Fruit fly (Drosophila melanogaster): ENCODE measurements around the gene CG6999.

Gene CG6999

DNA sequence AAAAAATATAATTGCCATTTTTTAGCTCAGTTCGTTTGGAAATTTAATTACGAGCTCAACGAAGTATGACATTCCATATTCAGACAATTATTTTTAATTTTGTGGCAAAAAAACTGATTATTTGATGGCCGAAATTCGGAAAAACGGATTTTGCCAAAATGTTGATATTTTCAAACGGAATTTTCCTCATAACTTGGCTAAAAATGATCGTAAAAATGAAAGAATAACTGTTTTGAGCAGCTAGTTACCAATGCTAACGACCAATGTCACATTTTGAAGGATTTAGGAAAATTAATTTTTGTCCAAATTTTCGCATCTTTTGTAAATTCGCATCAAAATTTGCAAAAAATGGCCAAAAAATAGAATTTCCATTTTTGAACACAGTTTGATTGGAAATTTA, 4.9 kb downstream of the CG6999 start:
- TF ChIP-seq noc (tag; optimal IDR thresholded peaks at IDR 0.05) = no peak

DNA sequence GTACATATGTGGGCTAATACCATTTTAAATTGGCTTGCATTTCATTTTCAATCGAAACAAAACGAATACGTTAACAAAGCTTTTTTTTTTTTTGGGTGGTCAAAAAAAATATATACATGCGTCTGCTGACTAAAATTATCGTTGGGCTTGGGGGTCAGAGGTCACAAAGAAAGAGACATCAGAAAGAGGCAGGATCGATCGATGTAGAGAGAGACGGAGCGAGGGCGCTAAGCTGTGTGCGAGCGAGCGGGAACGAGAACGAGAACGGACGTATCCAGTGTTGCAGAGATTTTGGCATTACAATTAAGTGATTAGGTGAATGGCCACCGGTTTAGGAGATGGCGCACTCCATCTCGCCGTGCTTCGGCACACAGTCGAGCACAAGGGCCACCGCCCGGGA, 5.7 kb downstream of the CG6999 start:
- TF ChIP-seq noc (tag; optimal IDR thresholded peaks at IDR 0.05) = no peak

DNA sequence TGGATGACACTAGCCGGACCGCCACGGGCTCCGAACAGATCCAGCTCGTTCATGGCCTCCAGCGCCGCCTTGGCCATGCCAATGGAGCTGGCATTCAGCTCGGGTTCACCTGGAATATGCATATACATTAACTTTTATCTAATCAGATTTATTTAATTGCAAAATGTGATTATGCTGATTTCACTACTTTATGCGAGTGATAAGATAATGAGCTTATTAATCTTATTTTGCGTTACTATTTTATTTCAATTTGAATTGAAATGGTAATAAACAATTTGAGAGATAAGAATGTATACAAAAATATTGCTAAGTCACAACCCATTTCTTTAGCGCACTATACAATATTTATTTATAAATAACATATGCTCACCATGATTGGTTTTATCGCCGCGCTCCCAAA, 14.0 kb downstream of the CG6999 start:
- TF ChIP-seq noc (tag; optimal IDR thresholded peaks at IDR 0.05) = no peak

DNA sequence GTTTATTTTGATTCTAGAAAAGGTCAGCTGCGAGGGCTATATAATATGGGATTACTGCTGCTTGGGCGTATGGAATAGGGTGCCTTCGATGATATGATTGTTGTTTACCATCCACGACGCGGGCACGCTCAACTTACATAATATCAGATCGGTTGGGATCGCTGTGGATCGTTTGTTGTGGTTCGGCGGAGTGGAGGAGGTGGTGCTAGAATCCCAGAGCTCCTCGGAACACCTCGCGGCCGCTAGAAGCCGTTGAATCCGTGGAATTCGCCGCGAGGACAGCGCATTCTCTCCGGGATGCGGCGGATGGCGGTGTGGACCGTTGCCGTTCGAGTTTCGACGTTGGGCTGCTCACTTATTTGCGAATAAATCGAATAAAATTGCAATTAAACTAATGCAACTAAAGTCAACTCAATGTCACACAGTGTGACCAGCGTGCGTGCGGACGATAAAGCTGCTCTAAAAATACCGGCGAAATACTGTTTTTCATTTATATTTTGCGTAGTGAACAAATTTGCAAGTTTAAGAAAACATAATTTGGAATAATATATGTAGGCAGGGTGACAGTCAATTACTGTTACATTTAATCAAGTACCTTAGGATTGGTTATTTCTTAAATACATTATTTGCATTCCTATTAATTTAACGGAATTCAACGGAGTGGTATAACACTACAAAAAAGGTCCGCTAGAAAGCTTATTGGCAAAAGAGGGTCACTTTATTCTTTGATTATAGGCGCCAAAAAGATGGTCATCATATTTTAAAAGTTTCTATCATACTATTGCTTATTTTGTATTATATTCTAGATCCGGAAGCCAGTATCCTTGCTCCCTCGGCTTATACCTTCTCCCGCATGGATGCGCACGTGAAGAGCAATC, 15.4 kb downstream of the CG6999 start, which contains the start of gene CG7766:
Gene CG7766, minus strand, starts transcription at position 432 of the 878 bp plus-strand sequence.
- no peak for TF ChIP-seq noc (tag; optimal IDR thresholded peaks at IDR 0.05)

DNA sequence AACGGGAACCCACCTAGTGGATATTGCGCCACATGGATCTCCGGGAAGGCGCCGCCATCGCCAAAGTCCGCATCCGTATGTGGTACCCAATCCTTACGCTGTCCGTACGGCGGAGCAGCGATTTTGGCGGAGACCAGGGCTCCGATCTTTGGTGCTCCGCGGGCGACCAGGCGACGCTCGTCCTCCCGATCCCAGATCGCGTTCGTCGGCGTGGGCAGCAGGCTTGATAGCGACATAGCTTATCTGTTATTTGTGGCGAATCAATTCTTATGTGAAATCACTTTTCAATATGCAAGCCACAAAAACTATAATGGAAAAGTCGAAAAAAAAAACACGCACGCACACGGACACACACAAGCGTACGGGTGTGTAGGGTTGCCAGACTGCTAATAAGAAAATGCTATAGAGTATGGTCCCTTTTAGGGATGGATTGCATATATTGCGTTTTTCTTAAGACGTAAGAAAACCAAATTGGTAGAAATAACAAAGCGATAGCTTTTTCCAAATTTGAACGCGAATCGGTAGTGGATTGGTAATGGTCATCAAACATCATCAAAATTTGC, 18.1 kb downstream of the CG6999 start, which contains the start of gene Bx42:
Gene Bx42, minus strand, starts transcription at position 393 of the 563 bp plus-strand sequence.
- TF ChIP-seq noc (tag; optimal IDR thresholded peaks at IDR 0.05) = no peak

DNA sequence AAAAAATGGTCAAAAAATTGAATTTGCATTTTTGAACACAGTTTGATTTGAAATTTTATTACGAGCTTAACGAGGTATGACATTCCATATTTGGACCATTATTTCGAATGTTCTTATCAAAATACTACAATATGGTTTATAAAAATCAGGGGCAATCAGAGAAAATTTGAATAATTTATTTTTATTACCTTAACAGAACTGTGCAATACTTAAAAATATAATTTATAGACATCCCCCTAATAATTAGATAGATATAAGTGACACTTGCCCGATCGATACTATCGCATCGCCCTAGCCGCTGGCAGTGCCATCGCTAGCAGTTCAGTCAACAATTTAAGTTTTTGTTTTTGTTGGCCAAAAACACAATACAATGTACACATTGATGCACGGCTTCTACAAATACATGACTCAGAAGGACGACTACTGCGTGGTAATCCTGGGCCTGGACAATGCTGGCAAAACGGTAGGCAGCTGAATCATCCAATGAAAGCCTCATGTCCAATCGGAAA, 18.7 kb downstream of the CG6999 start, which contains the start of gene Arfrp1:
Gene Arfrp1, plus strand, starts transcription at position 295 of the 509 bp plus-strand sequence.
- TF ChIP-seq noc (tag; optimal IDR thresholded peaks at IDR 0.05) = no peak

DNA sequence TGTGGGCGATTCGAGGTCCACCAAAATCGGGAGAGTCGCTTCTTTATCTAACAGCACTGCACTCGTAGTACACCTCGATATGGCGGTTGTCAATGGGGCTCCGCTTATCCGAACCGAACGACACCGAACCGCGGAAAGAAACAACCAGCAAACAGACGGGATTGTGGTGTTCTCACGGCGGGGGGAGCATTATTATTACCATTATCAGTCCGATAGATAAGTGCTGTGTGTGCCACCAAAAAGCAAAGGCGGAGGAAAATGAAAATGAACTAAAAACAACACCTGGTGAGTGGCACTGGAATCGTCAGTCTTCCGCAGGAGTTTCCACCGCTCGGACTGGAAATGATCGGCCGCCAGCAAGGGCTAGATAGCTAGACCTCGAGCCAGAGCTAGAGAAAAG, 20.2 kb downstream of the CG6999 start, which contains the start of gene AP-1gamma:
Gene AP-1gamma, plus strand, starts transcription at position 305 of the 400 bp plus-strand sequence.
- no peak for TF ChIP-seq noc (tag; optimal IDR thresholded peaks at IDR 0.05)

DNA sequence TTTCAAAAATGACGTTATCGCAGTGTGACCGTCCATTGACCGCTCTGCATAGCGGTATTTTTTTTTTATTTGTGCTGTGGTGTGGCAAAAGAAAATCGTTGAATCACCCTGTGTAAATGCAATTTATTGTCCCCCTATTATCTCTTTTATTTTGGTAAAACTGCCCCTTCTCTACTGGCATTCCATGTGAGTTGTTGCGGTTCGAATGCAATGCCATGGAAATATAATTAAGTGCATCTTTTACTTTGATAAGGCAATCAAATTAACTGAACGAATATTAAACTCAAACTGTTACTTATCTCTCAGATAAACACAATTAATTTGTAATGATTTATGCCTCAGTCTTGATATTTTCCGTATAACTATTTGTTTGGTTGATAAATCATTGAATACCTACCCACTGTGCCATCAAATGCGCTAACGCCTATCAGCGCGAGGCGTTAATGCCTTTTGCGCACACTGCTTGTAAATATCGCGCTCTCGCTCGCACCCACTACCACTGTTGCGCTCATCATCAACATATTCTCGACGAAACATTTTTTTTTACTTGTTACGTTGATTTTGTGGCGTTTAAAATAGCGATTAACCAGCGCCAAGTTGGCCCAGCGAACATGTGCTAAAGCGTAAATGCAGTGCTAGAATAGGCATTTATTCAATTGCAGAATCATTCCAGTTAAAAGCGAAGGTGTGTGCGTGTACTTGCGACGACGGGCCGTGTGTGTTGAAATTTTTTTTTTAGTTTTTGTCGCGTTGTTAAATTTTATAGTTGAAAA, 21.1 kb downstream of the CG6999 start:
- TF ChIP-seq noc (tag; optimal IDR thresholded peaks at IDR 0.05) = no peak

DNA sequence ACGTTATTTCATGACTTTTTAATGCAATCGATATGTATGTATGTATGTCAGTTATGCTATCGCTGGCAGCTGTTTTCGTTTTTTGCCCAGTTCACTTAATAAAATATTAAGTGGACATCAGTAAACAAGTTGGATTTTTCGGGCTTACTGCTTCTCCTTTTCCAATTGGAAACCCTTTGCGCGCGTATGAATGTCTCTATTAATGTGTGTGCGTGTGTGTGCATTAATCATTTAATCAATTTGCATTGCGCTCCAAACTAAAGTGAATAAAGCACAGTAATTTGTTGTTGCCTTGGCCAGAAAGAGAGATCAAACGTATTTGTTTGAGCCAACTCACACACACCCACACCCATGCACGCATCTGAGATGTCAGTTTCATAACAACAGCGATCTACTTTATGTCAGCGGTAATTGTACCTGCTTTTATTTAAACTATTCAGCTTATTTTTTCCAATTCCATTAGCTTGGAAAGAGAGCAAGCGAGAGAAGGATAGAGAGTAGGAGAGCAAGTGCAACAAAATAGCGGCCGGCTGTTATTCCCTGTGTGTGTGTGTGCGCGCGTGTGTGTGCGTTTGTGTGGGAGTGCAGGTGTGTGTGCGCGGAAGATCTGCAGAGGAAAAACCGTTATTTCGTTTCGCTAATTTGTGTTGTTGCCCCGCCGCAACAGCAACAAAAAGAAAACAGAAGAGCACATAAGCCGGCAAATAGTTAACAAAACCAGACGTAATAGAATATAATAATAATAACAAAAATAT, 22.2 kb downstream of the CG6999 start:
- no peak for TF ChIP-seq noc (tag; optimal IDR thresholded peaks at IDR 0.05)

DNA sequence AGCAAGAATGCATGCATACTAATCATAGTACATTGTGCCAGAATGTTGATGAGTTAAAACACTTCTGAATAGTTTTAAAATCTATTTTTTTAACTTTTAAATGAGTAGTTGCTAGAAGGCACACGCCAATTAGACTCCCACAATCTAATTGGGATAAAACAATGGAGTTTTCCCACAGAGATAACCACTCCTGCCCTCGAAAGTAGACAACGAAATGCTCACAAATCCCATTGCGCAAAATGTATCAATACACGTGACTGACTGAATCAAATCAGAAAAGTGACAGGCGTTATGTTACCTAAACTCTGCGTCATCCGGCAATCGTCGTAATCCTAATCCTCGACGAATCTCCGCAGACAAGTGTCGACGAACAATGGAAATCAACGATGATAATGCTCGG, 29.7 kb downstream of the CG6999 start:
- no peak for TF ChIP-seq noc (tag; optimal IDR thresholded peaks at IDR 0.05)

DNA sequence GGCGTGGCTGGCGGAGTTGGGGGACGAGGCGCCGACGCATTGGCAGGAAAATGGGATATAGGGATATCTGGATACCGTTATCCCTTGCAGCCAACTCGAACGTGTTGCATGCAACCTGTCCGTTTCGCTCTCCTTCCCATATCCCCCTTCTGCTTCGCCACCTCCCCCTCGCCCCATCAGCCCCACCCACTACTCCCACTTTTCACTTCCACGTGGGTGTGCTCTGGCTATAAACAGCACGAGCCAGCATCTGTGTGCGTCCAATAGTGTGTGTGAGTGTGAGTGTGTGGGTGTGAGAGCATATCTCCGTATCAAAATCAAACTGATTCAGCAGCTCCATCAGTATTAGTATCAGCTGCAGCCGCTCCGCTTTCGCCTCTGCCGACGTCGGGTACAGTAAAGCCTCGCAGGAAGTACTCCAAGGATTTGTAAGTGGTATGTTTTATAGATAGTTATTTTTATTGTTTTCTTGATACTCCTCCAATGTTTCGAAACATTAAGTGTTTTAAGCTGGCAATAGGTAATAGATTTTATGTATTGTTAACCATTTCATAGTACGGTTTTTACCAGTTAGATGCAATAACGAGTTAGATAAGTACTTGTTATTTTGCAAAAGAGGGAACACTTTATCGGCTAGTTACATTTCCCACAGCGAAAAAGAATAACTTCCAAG, 30.9 kb downstream of the CG6999 start:
- TF ChIP-seq noc (tag; optimal IDR thresholded peaks at IDR 0.05) = no peak

DNA sequence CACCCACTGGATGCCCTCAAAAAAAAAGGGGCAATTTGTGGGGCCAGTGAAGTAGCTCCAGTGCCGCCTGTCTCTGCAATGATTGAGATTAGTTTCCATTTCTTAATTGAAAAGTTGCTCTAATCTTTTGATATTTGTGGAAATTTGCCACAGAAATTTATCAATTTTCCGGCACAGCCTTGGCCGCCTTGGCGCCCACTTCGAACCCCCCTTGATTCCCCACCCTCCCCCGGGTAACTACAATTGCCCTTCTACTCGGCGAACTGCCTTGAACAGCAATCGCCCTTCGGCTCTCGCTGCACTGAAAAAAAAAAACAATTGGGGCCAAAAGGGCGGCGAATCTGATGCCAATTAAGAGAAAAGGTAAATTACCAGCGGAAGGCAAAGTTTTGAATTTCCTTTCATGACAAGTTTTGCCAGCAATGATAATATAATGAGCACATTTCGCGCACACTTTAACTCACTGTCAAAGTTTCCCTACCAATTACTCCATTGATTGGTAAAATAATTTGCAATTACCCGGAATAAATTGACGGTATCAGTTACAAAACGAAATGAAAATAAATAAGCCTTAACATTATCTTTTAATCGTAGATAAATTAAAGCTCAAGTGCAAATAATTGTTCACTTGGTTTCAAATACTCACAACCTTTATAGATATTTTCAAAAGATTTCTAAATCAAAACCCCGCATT, 31.7 kb downstream of the CG6999 start:
- no peak for TF ChIP-seq noc (tag; optimal IDR thresholded peaks at IDR 0.05)

DNA sequence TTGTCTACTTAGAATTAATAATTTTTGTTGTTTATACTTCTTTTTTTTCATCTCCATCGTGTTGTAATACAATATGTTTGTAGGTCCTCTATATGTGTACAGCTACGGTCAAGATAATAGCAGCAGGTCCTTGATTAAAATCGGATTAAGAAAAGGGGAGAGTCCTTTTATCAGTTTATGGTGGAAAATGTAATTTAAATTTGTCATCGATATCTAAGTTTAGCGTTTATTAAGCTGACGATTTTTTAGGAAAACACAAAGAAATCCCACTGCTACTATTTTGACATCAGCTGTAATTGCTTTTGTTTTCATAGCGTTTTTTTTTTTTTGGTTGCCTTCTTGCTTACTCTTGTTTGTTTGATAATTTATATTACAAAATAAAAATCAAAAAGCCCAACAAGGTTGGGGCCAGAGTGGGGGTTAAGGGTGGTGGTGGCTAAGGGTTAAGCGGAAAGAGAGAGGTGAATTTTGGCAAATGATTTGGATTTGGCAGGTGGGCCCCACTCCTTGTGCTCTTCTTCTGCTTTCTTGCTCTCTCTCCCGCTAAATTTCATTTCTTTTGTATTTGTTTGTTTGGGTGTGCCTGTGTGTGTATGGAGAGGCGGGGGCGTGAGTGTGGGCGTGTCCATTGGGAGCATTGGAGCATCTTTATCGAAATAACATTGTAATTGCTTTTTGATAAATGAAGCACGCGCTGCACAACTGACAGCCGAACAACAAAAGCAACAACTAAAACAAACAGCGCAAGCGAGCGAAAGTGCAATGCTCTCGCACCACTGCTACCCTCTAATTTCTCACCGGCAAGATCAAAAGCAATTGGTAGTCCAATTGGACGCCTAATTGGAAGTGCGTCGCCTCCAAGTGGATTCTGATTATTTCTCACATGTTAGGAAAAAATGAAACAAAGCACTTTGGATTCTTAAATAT, 32.9 kb downstream of the CG6999 start:
- no peak for TF ChIP-seq noc (tag; optimal IDR thresholded peaks at IDR 0.05)

Measured in whole organism, larva.